Fruit fly (Drosophila melanogaster): Measurements from ENCODE around the gene CG16890.

CG16890 gene

dm6 chr2L:13778648-13779047, 5.5 kb downstream of the CG16890 start (continued):
- TF ChIP-seq BEAF-32 (GFP tag; optimal IDR thresholded peaks at IDR 0.05) (no peak), klu (GFP tag; IDR thresholded peaks at IDR 0.05) (no peak), HHEX (GFP tag; optimal IDR thresholded peaks at IDR 0.05) (peak; percentile 54), CG33213 (GFP tag; optimal IDR thresholded peaks at IDR 0.05) (peak; percentile 21), Fer3 (tag; optimal IDR thresholded peaks at IDR 0.05) (peak; percentile 38), ase (GFP tag; IDR thresholded peaks at IDR 0.05) (no peak), dmrt99B (tag; optimal IDR thresholded peaks at IDR 0.05) (peak; percentile 80), gsb (GFP tag; IDR thresholded peaks at IDR 0.05) (no peak), E2f2 (GFP tag; IDR thresholded peaks at IDR 0.05) (peak; percentile 38; the same call in 1 of the 2 replicates), CG12769 (tag; optimal IDR thresholded peaks at IDR 0.05) (no peak), CG6272 (GFP tag; IDR thresholded peaks at IDR 0.05) (no peak), dati (GFP tag; IDR thresholded peaks at IDR 0.05) (no peak), CG7839 (tag; optimal IDR thresholded peaks at IDR 0.05) (peak; percentile 82), CG8359 (GFP tag; optimal IDR thresholded peaks at IDR 0.05; ENCODE audit: borderline replicate concordance) (no peak), CG16863 (GFP tag; optimal IDR thresholded peaks at IDR 0.05) (peak; percentile 8), Meics (GFP tag; optimal IDR thresholded peaks at IDR 0.05) (peak; percentile 47), Ssrp (tag; optimal IDR thresholded peaks at IDR 0.05) (peak; percentile 66), CG10274 (GFP tag; optimal IDR thresholded peaks at IDR 0.05) (no peak), CG18011 (GFP tag; optimal IDR thresholded peaks at IDR 0.05) (no peak), grn (GFP tag; optimal IDR thresholded peaks at IDR 0.05) (no peak), gce (GFP tag; IDR thresholded peaks at IDR 0.05) (0 out of 3 replicates have a peak, but pooled peaks have one; percentile 15), row (GFP tag; IDR thresholded peaks at IDR 0.05) (peak; percentile 65; the same call in 2 of the 3 replicates), bcd (GFP tag; optimal IDR thresholded peaks at IDR 0.05) (peak; percentile 54), CG17829 (tag; optimal IDR thresholded peaks at IDR 0.05) (peak; percentile 35), MESR4 (GFP tag; optimal IDR thresholded peaks at IDR 0.05) (no peak), CG6654 (GFP tag; optimal IDR thresholded peaks at IDR 0.05) (no peak), CG10979 (tag; optimal IDR thresholded peaks at IDR 0.05) (peak; percentile 67), CG17912 (GFP tag; optimal IDR thresholded peaks at IDR 0.05) (no peak), HLH4C (GFP tag; IDR thresholded peaks at IDR 0.05; ENCODE audit: partially characterized antibody) (no peak), phol (tag; optimal IDR thresholded peaks at IDR 0.05) (peak; percentile 43), Elba2 (GFP tag; optimal IDR thresholded peaks at IDR 0.05) (no peak), hth (optimal IDR thresholded peaks at IDR 0.05) (no peak), CG1792 (GFP tag; optimal IDR thresholded peaks at IDR 0.05) (peak; percentile 14), so (GFP tag; IDR thresholded peaks at IDR 0.05) (no peak), CG5953 (GFP tag; IDR thresholded peaks at IDR 0.05) (no peak), CG32772 (GFP tag; IDR thresholded peaks at IDR 0.05) (no peak), HLHmδ (GFP tag; optimal IDR thresholded peaks at IDR 0.05) (no peak), ara (GFP tag; IDR thresholded peaks at IDR 0.05) (no peak), nerfin-1 (tag; optimal IDR thresholded peaks at IDR 0.05) (no peak), bowl (GFP tag; IDR thresholded peaks at IDR 0.05) (no peak), cad (GFP tag; optimal IDR thresholded peaks at IDR 0.05) (no peak), Adf1 (GFP tag; IDR thresholded peaks at IDR 0.05) (no peak), CG9215 (GFP tag; IDR thresholded peaks at IDR 0.05) (no peak), CG7271 (tag; optimal IDR thresholded peaks at IDR 0.05) (no peak), CG34224 (GFP tag; IDR thresholded peaks at IDR 0.05; ENCODE audit: partially characterized antibody) (no peak), ranshi (GFP tag; IDR thresholded peaks at IDR 0.05) (peak; percentile 71), nau (GFP tag; optimal IDR thresholded peaks at IDR 0.05) (no peak), Jarid2 (GFP tag; optimal IDR thresholded peaks at IDR 0.05) (no peak), ash1 (GFP tag; optimal IDR thresholded peaks at IDR 0.05) (no peak), kay (GFP tag; optimal IDR thresholded peaks at IDR 0.05) (peak; percentile 23), CG13424 (tag; optimal IDR thresholded peaks at IDR 0.05) (peak; percentile 66)
